Worm (Caenorhabditis elegans) whole organism, L1 larva: ENCODE data around the gene clec-150.

Experiments used
- C04F5.9 ChIP-seq: sonication (generic microtip); optimal IDR thresholded peaks from 2 replicates; lab custom pipeline; 2016; ENCODE audit warnings: missing genetic modification characterization, missing compliant biosample characterization
- C34B4.2 ChIP-seq: sonication (generic microtip); optimal IDR thresholded peaks from 2 replicates; lab custom pipeline; 2017; ENCODE audit warnings: mild to moderate bottlenecking, missing genetic modification characterization, missing compliant biosample characterization
- Y116A8C.19 ChIP-seq: sonication (generic microtip); optimal IDR thresholded peaks from 2 replicates; lab custom pipeline; 2016; ENCODE audit warnings: missing compliant biosample characterization, missing genetic modification characterization, borderline replicate concordance
- alr-1 ChIP-seq: fragments of 200-800 bp; sonication (Bioruptor generic); optimal IDR thresholded peaks from 2 replicates; lab custom pipeline; 2018; ENCODE audit warnings: borderline replicate concordance, mild to moderate bottlenecking, missing genetic modification characterization, missing compliant biosample characterization
- aly-2 ChIP-seq: fragments of 150-350 bp; optimal IDR thresholded peaks from 2 replicates; lab custom pipeline; 2014; ENCODE audit warnings: missing biosample characterization, missing genetic modification characterization
- ceh-63 ChIP-seq: fragments of 200-800 bp; sonication (Bioruptor generic); optimal IDR thresholded peaks from 2 replicates; lab custom pipeline; 2018; ENCODE audit warnings: mild to moderate bottlenecking, missing genetic modification characterization, missing compliant biosample characterization
- ceh-8 ChIP-seq: fragments of 200-800 bp; sonication (Bioruptor generic); optimal IDR thresholded peaks from 2 replicates; lab custom pipeline; 2018; ENCODE audit warnings: mild to moderate bottlenecking, missing genetic modification characterization, moderate library complexity, missing compliant biosample characterization
- ceh-88 ChIP-seq: fragments of 200-800 bp; sonication (Bioruptor generic); IDR thresholded peaks from 2 replicates; pipeline ENCODE4 v1.3.6; 2022; ENCODE audit warnings: missing genetic modification characterization, missing compliant biosample characterization
- efl-1 ChIP-seq, 4 experiments: fragments of 150-350 bp; optimal IDR thresholded peaks in 3 of 4; peaks in 1 of 4; 1 replicate in 1 of 4; 2 replicates in 3 of 4; lab custom pipeline; 2014; ENCODE audit warnings: missing biosample characterization in 2 of 4, missing genetic modification characterization in 2 of 4, missing genetic modification reagents in 2 of 4
- efl-3 ChIP-seq: fragments of 200-800 bp; sonication (Bioruptor generic); optimal IDR thresholded peaks from 2 replicates; lab custom pipeline; 2018; ENCODE audit warnings: mild to moderate bottlenecking, missing genetic modification characterization, missing compliant biosample characterization
- egl-13 ChIP-seq: sonication (generic microtip); optimal IDR thresholded peaks from 2 replicates; lab custom pipeline; 2016; ENCODE audit warnings: missing genotype, missing genetic modification reagents, missing genetic modification characterization, missing compliant biosample characterization
- egl-27 ChIP-seq, 2 experiments: fragments of 150-350 bp in 1 of 2; sonication (generic microtip); optimal IDR thresholded peaks; 3 replicates each; lab custom pipeline; 2017 to 2018; ENCODE audit warnings: missing biosample characterization in 2 of 2, missing genetic modification characterization in 2 of 2, missing genetic modification reagents in 2 of 2
- elt-2 ChIP-seq: sonication (generic microtip); optimal IDR thresholded peaks from 2 replicates; lab custom pipeline; 2016; ENCODE audit warnings: missing genetic modification characterization, mild to moderate bottlenecking, inconsistent platforms, missing compliant biosample characterization, missing genetic modification reagents
- elt-3 ChIP-seq, 6 experiments: fragments of 150-350 bp in 1 of 6; sonication (generic microtip); optimal IDR thresholded peaks; 2 replicates each; lab custom pipeline; 2017 to 2018; ENCODE audit warnings: missing biosample characterization in 6 of 6, missing genetic modification characterization in 6 of 6, inconsistent platforms in 1 of 6
- fkh-10 ChIP-seq: sonication (generic microtip); optimal IDR thresholded peaks from 2 replicates; lab custom pipeline; 2017; ENCODE audit warnings: missing biosample characterization, missing genetic modification reagents, missing genetic modification characterization
- grh-1 ChIP-seq: fragments of 200-800 bp; sonication (Bioruptor generic); IDR thresholded peaks from 2 replicates; pipeline ENCODE4 v1.3.6; 2022; ENCODE audit warnings: missing genetic modification reagents, missing genetic modification characterization, missing compliant biosample characterization
- hlh-17 ChIP-seq: fragments of 200-800 bp; sonication (Bioruptor generic); optimal IDR thresholded peaks from 2 replicates; lab custom pipeline; 2018; ENCODE audit warnings: missing genetic modification characterization, mild to moderate bottlenecking, missing compliant biosample characterization, moderate library complexity, borderline replicate concordance
- hlh-4 ChIP-seq: sonication (generic microtip); optimal IDR thresholded peaks from 2 replicates; lab custom pipeline; 2016; ENCODE audit warnings: mild to moderate bottlenecking, missing genetic modification characterization, missing compliant biosample characterization
- hpl-2 ChIP-seq: fragments of 150-350 bp; optimal IDR thresholded peaks from 2 replicates; lab custom pipeline; 2014; ENCODE audit warnings: missing biosample characterization, missing genetic modification reagents, missing genetic modification characterization
- lin-15B ChIP-seq: fragments of 150-350 bp; sonication (generic microtip); optimal IDR thresholded peaks from 3 replicates; lab custom pipeline; 2014; ENCODE audit warnings: missing biosample characterization, missing genetic modification characterization
- lin-35 ChIP-seq, 2 experiments: fragments of 150-350 bp; optimal IDR thresholded peaks; 2 replicates each; lab custom pipeline; 2014; ENCODE audit warnings: missing biosample characterization in 2 of 2, missing genetic modification characterization in 2 of 2, missing genetic modification reagents in 2 of 2
- mep-1 ChIP-seq: fragments of 150-350 bp; optimal IDR thresholded peaks from 2 replicates; lab custom pipeline; 2014; ENCODE audit warnings: missing biosample characterization, missing genetic modification characterization
- nhr-11 ChIP-seq: fragments of 150-350 bp; optimal IDR thresholded peaks from 2 replicates; lab custom pipeline; 2014; ENCODE audit warnings: missing biosample characterization, missing genetic modification characterization
- nhr-20 ChIP-seq: sonication (generic microtip); optimal IDR thresholded peaks from 2 replicates; lab custom pipeline; 2016; ENCODE audit warnings: mild to moderate bottlenecking, missing genetic modification characterization, missing compliant biosample characterization
- nhr-71 ChIP-seq: sonication (generic microtip); optimal IDR thresholded peaks from 2 replicates; lab custom pipeline; 2016; ENCODE audit warnings: mild to moderate bottlenecking, missing genetic modification characterization, moderate library complexity, missing compliant biosample characterization
- nhr-76 ChIP-seq: sonication (generic microtip); optimal IDR thresholded peaks from 2 replicates; lab custom pipeline; 2017; ENCODE audit warnings: missing biosample characterization, missing genetic modification characterization
- pqm-1 ChIP-seq: sonication (generic microtip); optimal IDR thresholded peaks from 3 replicates; lab custom pipeline; 2017; ENCODE audit warnings: missing biosample characterization, missing genetic modification characterization
- rnt-1 ChIP-seq: sonication (generic microtip); optimal IDR thresholded peaks from 2 replicates; lab custom pipeline; 2016; ENCODE audit warnings: mild to moderate bottlenecking, missing genetic modification characterization, moderate library complexity, missing compliant biosample characterization
- sox-4 ChIP-seq: sonication (generic microtip); optimal IDR thresholded peaks from 2 replicates; lab custom pipeline; 2016; ENCODE audit warnings: missing genetic modification characterization, missing compliant biosample characterization
- unc-130 ChIP-seq: fragments of 150-350 bp; optimal IDR thresholded peaks from 2 replicates; lab custom pipeline; 2017; ENCODE audit warnings: missing biosample characterization, missing genetic modification characterization, inconsistent platforms
- unc-30 ChIP-seq: sonication (generic microtip); optimal IDR thresholded peaks from 2 replicates; lab custom pipeline; 2017; ENCODE audit warnings: missing biosample characterization, missing genetic modification characterization
- xbp-1 ChIP-seq: sonication (generic microtip); optimal IDR thresholded peaks from 2 replicates; lab custom pipeline; 2016; ENCODE audit warnings: missing genetic modification characterization, missing compliant biosample characterization
- zag-1 ChIP-seq: fragments of 150-350 bp; optimal IDR thresholded peaks from 2 replicates; lab custom pipeline; 2014; ENCODE audit warnings: missing biosample characterization, missing genetic modification characterization
- ztf-11 ChIP-seq, 2 experiments: sonication (generic microtip); optimal IDR thresholded peaks; 2 replicates each; lab custom pipeline; 2016 to 2017; ENCODE audit warnings: missing genetic modification characterization in 2 of 2, missing biosample characterization in 1 of 2, missing compliant biosample characterization in 1 of 2

The clec-150 gene

DNA sequence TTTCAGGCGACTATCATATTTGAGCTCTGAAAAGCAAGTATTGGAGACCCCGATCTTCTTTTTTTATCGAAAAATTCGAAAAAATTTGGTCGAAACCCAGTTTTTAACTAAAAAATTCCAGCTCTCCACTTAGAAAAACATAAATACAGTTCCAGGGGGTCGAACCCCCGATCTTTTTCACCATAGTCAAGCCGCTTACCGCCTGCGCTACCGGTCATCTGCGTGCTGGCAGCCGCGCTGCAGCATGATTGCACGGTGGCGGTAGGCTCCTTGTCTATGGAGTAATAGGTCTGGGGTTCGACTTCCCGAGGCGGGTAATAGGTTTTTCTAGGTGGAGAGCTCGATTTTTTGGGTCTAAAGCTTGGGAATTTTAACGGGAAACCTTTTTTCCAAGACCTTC is 7.3 kb downstream of the clec-150 start, which contains the start of gene clc-24:
clc-24 (plus strand) TSS at position 263 of the 400 bp plus-strand sequence.
- TF ChIP-seq lin-15B (tag; lab: Kevin White, UChicago) (no peak), C04F5.9 (no peak), mep-1 (tag; lab: Kevin White, UChicago) (no peak), elt-3 (tag; optimal IDR thresholded peaks at IDR 0.05; lab: Kevin White, UChicago) (no peak), egl-27 (tag; optimal IDR thresholded peaks at IDR 0.05; lab: Kevin White, UChicago) (no peak), zag-1 (tag; lab: Kevin White, UChicago) (no peak), ceh-63 (GFP tag; lab: Kevin White, UChicago) (no peak), nhr-71 (tag; lab: Kevin White, UChicago) (no peak), rnt-1 (tag; lab: Kevin White, UChicago) (no peak), ceh-8 (GFP tag; lab: Kevin White, UChicago) (no peak), nhr-76 (tag; lab: Kevin White, UChicago) (no peak), xbp-1 (no peak), efl-1 (optimal IDR thresholded peaks at IDR 0.05; lab: Kevin White, UChicago) (no peak), efl-1 (GFP tag; optimal IDR thresholded peaks at IDR 0.05 in 1 of 2; lab: Kevin White, UChicago) (no peak), nhr-11 (tag; lab: Kevin White, UChicago) (no peak), C34B4.2 (tag; lab: Kevin White, UChicago) (no peak), ztf-11 (tag; optimal IDR thresholded peaks at IDR 0.05; lab: Kevin White, UChicago) (no peak), egl-13 (tag; lab: Kevin White, UChicago) (no peak), efl-3 (GFP tag; lab: Kevin White, UChicago) (no peak)

- TF ChIP-seq unc-130 (tag; lab: Kevin White, UChicago) (no peak), fkh-10 (GFP tag; lab: Kevin White, UChicago) (no peak)
- TF ChIP-seq, all 84 proteins: peak for 0
Measured at ce11 chrIII:1016080-1016479, 13.6 kb downstream of the clec-150 start, which contains the start of gene Y34F4.3. Y34F4.3 (minus strand) TSS chrIII:1016180.

DNA sequence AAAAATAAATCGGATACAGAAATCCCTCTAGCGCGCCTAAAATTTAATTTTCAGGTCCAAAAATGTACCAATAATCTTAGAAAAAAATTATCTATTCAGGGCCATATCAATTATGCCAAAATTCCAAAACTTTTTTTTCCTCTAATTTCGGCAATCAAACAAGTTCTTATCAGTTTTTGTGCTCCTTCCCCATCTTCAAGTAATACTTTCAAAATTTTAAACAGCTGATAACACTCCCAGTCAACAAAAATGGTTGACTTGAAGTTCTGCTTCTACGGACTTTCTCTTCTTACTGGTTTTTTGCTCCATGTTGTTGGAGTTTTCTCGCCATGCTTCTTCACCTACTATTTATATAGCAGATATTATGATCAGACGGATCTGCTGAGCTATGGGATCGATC is 18.2 kb downstream of the clec-150 start, which contains the start of gene clc-23:
clc-23 (plus strand) TSS at position 223 of the 400 bp plus-strand sequence.
- no peak for TF ChIP-seq fkh-10 (GFP tag; lab: Kevin White, UChicago)
- no peak for TF ChIP-seq unc-30 (tag; lab: Kevin White, UChicago)
- TF ChIP-seq mep-1 (tag; lab: Kevin White, UChicago): no peak
- no peak for TF ChIP-seq pqm-1
- TF ChIP-seq hlh-4 (tag; lab: Kevin White, UChicago): no peak
- TF ChIP-seq nhr-11 (tag; lab: Kevin White, UChicago): no peak
- no peak for TF ChIP-seq hpl-2 (GFP tag; lab: Kevin White, UChicago)
- TF ChIP-seq alr-1: no peak
- no peak for TF ChIP-seq lin-35 (GFP tag; optimal IDR thresholded peaks at IDR 0.05; lab: Kevin White, UChicago)
- no peak for TF ChIP-seq hlh-17 (GFP tag; lab: Kevin White, UChicago)
- TF ChIP-seq unc-130 (tag; lab: Kevin White, UChicago): no peak

- TF ChIP-seq Y116A8C.19 (tag; lab: Kevin White, UChicago) (no peak), elt-2 (tag; lab: Kevin White, UChicago) (no peak), nhr-20 (no peak), sox-4 (tag; lab: Kevin White, UChicago) (no peak), aly-2 (tag; lab: Kevin White, UChicago) (no peak)
Measured at ce11 chrIII:1026261-1026660, 23.8 kb downstream of the clec-150 start, which contains the start of gene clc-25. clc-25 (minus strand) TSS chrIII:1026361.

DNA sequence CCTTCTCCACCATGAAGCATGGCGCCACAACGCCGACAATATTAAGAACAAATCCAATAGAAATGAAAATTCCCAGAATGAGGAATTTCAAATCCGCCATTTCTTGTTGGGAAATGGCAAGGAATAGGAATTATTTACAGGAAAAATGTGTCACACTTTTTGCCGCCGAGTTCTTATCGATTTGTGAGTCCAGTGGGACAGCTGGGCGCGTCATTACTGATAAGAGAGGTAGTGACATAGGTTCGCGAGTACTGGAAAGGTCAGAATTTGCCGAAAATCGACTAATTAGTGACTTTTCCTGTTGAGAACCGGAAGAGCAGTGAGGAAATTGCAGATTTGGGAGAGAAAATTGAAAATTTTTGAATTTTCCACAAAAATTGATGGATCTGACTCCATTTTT is 25.7 kb downstream of the clec-150 start:
- TF ChIP-seq lin-35 (GFP tag; optimal IDR thresholded peaks at IDR 0.05; lab: Kevin White, UChicago) (peak in 1 of 2 experiments; percentile 0), elt-2 (tag; lab: Kevin White, UChicago) (peak; percentile 42), grh-1 (no peak), ceh-88 (GFP tag; lab: Robert Waterston, UW) (no peak)
- TF ChIP-seq, all 84 proteins: peak for 2
